Fruit fly (Drosophila melanogaster) whole organism, embryonic: ENCODE results near the gene Rbp.

Experiments used
- Bteb2 ChIP-seq: fragments of 200-800 bp; sonication (Bioruptor generic); optimal IDR thresholded peaks from 2 replicates; lab custom pipeline; 2016; ENCODE audit warnings: missing biosample characterization, missing genetic modification characterization
- CG10979 ChIP-seq: fragments of 200-800 bp; sonication (Bioruptor generic); optimal IDR thresholded peaks from 2 replicates; lab custom pipeline; 2018; ENCODE audit warnings: missing biosample characterization, mild to moderate bottlenecking, missing genetic modification characterization, moderate library complexity
- CG11723 ChIP-seq: fragments of 200-800 bp; sonication (Bioruptor generic); optimal IDR thresholded peaks from 2 replicates; lab custom pipeline; 2017; ENCODE audit warnings: missing biosample characterization, mild to moderate bottlenecking, missing genetic modification characterization
- CG12299 ChIP-seq: fragments of 200-800 bp; sonication (Bioruptor generic); optimal IDR thresholded peaks from 2 replicates; lab custom pipeline; 2018; ENCODE audit warnings: missing biosample characterization, mild to moderate bottlenecking, missing genetic modification characterization
- CG14441 ChIP-seq: fragments of 200-800 bp; sonication (Bioruptor generic); IDR thresholded peaks from 2 replicates; pipeline ENCODE4 v1.3.6; 2022; ENCODE audit warnings: missing biosample characterization, missing genetic modification characterization
- CG15073 ChIP-seq: fragments of 200-800 bp; sonication (Bioruptor generic); optimal IDR thresholded peaks from 2 replicates; lab custom pipeline; 2016; ENCODE audit warnings: missing biosample characterization, missing genetic modification characterization
- CG16863 ChIP-seq: fragments of 200-800 bp; sonication (Bioruptor generic); optimal IDR thresholded peaks from 3 replicates; lab custom pipeline; 2016; ENCODE audit warnings: missing biosample characterization, missing genetic modification characterization
- CG18764 ChIP-seq: fragments of 200-800 bp; sonication (Bioruptor generic); optimal IDR thresholded peaks from 3 replicates; lab custom pipeline; 2016; ENCODE audit warnings: missing biosample characterization, missing genetic modification characterization
- CG4404 ChIP-seq: fragments of 200-800 bp; sonication (Bioruptor generic); IDR thresholded peaks from 2 replicates; pipeline ENCODE4 v1.3.6; 2022; ENCODE audit warnings: missing biosample characterization, missing genetic modification characterization
- CG4617 ChIP-seq: fragments of 200-800 bp; sonication (Bioruptor generic); optimal IDR thresholded peaks from 3 replicates; lab custom pipeline; 2016; ENCODE audit warnings: missing biosample characterization, missing genetic modification characterization, borderline replicate concordance
- CG4730 ChIP-seq: fragments of 200-800 bp; sonication (Bioruptor generic); IDR thresholded peaks from 2 replicates; pipeline ENCODE4 v1.3.6; 2022; ENCODE audit warnings: missing biosample characterization, missing genetic modification characterization
- CG5180 ChIP-seq: fragments of 200-800 bp; sonication (Bioruptor generic); optimal IDR thresholded peaks from 3 replicates; lab custom pipeline; 2017; ENCODE audit warnings: missing biosample characterization, missing genetic modification characterization, mild to moderate bottlenecking, moderate library complexity, missing genetic modification reagents
- CG6791 ChIP-seq: fragments of 200-800 bp; sonication (Bioruptor generic); IDR thresholded peaks from 3 replicates; pipeline ENCODE4 v1.3.6; 2022; ENCODE audit warnings: missing biosample characterization, missing genetic modification characterization; ENCODE audit not compliant: partially characterized antibody
- CG7556 ChIP-seq: fragments of 200-800 bp; sonication (Bioruptor generic); optimal IDR thresholded peaks from 2 replicates; lab custom pipeline; 2017; ENCODE audit warnings: missing biosample characterization, mild to moderate bottlenecking, missing genetic modification characterization
- CG8089 ChIP-seq: fragments of 200-800 bp; sonication (Bioruptor generic); optimal IDR thresholded peaks from 3 replicates; lab custom pipeline; 2016; ENCODE audit warnings: missing biosample characterization, missing genetic modification characterization
- CG8359 ChIP-seq: fragments of 200-800 bp; sonication (Bioruptor generic); optimal IDR thresholded peaks from 2 replicates; lab custom pipeline; 2017; ENCODE audit warnings: missing biosample characterization, mild to moderate bottlenecking, missing genetic modification characterization, borderline replicate concordance
- CG9437 ChIP-seq: fragments of 200-800 bp; sonication (Bioruptor generic); optimal IDR thresholded peaks from 2 replicates; lab custom pipeline; 2018; ENCODE audit warnings: missing biosample characterization, mild to moderate bottlenecking, missing genetic modification characterization
- CkIIα-i1 ChIP-seq: fragments of 200-800 bp; sonication (Bioruptor generic); IDR thresholded peaks from 2 replicates; pipeline ENCODE4 v1.3.6; 2022; ENCODE audit warnings: missing biosample characterization, missing genetic modification characterization
- HLH3B ChIP-seq: fragments of 200-800 bp; sonication (Bioruptor generic); IDR thresholded peaks from 2 replicates; pipeline ENCODE4 v1.3.6; 2022; ENCODE audit warnings: missing biosample characterization, missing genetic modification characterization
- Hand ChIP-seq: fragments of 200-800 bp; sonication (Bioruptor generic); optimal IDR thresholded peaks from 2 replicates; lab custom pipeline; 2017; ENCODE audit warnings: mild to moderate bottlenecking, missing biosample characterization, missing genetic modification reagents, missing genetic modification characterization
- Lhr ChIP-seq: fragments of 200-800 bp; sonication (Bioruptor generic); optimal IDR thresholded peaks from 3 replicates; lab custom pipeline; 2017; ENCODE audit warnings: mild to moderate bottlenecking, missing biosample characterization, missing genetic modification reagents, missing genetic modification characterization
- PHDP ChIP-seq: fragments of 200-800 bp; sonication (Bioruptor generic); optimal IDR thresholded peaks from 3 replicates; lab custom pipeline; 2018; ENCODE audit warnings: missing biosample characterization, mild to moderate bottlenecking, missing genetic modification characterization, moderate library complexity
- Rx ChIP-seq: fragments of 200-800 bp; sonication (Bioruptor generic); IDR thresholded peaks from 2 replicates; pipeline ENCODE4 v1.3.6; 2022; ENCODE audit warnings: missing biosample characterization, missing genetic modification characterization
- Side ChIP-seq: fragments of 200-800 bp; sonication (Bioruptor generic); optimal IDR thresholded peaks from 2 replicates; lab custom pipeline; 2016; ENCODE audit warnings: missing biosample characterization, missing genetic modification characterization
- Ssrp ChIP-seq: fragments of 200-800 bp; sonication (Bioruptor generic); optimal IDR thresholded peaks from 2 replicates; lab custom pipeline; 2018; ENCODE audit warnings: missing biosample characterization, mild to moderate bottlenecking, missing genetic modification characterization, moderate library complexity
- TFAM ChIP-seq: fragments of 200-800 bp; sonication (Bioruptor generic); optimal IDR thresholded peaks from 2 replicates; lab custom pipeline; 2017; ENCODE audit warnings: missing biosample characterization, missing genetic modification characterization, inconsistent platforms
- bab2 ChIP-seq: fragments of 200-800 bp; sonication (Bioruptor generic); optimal IDR thresholded peaks from 2 replicates; lab custom pipeline; 2016; ENCODE audit warnings: missing biosample characterization, missing genetic modification characterization
- br ChIP-seq: fragments of >200 bp; optimal IDR thresholded peaks from 2 replicates; lab custom pipeline; 2017
- chn ChIP-seq: fragments of 200-800 bp; sonication (Bioruptor generic); optimal IDR thresholded peaks from 2 replicates; lab custom pipeline; 2016; ENCODE audit warnings: missing biosample characterization, missing genetic modification characterization
- exex ChIP-seq: fragments of 200-800 bp; sonication (Bioruptor generic); optimal IDR thresholded peaks from 4 replicates; lab custom pipeline; 2018; ENCODE audit warnings: missing biosample characterization, mild to moderate bottlenecking, missing genetic modification characterization, moderate library complexity
- fd102C ChIP-seq: fragments of 200-800 bp; sonication (Bioruptor generic); optimal IDR thresholded peaks from 2 replicates; lab custom pipeline; 2018; ENCODE audit warnings: missing biosample characterization, mild to moderate bottlenecking, missing genetic modification characterization, moderate library complexity
- gsb ChIP-seq: fragments of 200-800 bp; sonication (Bioruptor generic); IDR thresholded peaks from 2 replicates; pipeline ENCODE4 v1.3.6; 2022; ENCODE audit warnings: missing biosample characterization, missing genetic modification characterization
- gt ChIP-seq: fragments of 200-800 bp; sonication (Bioruptor generic); IDR thresholded peaks from 2 replicates; pipeline ENCODE4 v1.3.6; 2022; ENCODE audit warnings: missing biosample characterization, missing genetic modification characterization
- hth ChIP-seq: fragments of >200 bp; optimal IDR thresholded peaks from 2 replicates; lab custom pipeline; 2017; ENCODE audit warnings: inconsistent platforms
- inv ChIP-seq: fragments of 200-800 bp; sonication (Bioruptor generic); IDR thresholded peaks from 2 replicates; pipeline ENCODE4 v1.3.6; 2022; ENCODE audit warnings: missing biosample characterization, missing genetic modification characterization; ENCODE audit not compliant: partially characterized antibody
- knrl ChIP-seq: fragments of 200-800 bp; sonication (Bioruptor generic); IDR thresholded peaks from 3 replicates; pipeline ENCODE4 v1.3.6; 2022; ENCODE audit warnings: missing biosample characterization, missing genetic modification characterization; ENCODE audit not compliant: partially characterized antibody
- lbe ChIP-seq: fragments of 200-800 bp; sonication (Bioruptor generic); optimal IDR thresholded peaks from 2 replicates; lab custom pipeline; 2016; ENCODE audit warnings: missing biosample characterization, mild to moderate bottlenecking, missing genetic modification characterization
- lola ChIP-seq, 3 experiments: fragments of >200 bp in 2 of 3; fragments of 200-800 bp in 1 of 3; sonication (Bioruptor generic) in 1 of 3; optimal IDR thresholded peaks; 2 replicates each; lab custom pipeline; 2017 to 2019; ENCODE audit warnings: missing biosample characterization in 3 of 3, missing genetic modification characterization in 3 of 3, mild to moderate bottlenecking in 1 of 3, moderate library complexity in 1 of 3
- lov ChIP-seq, 2 experiments: fragments of 200-800 bp in 1 of 2; fragments of >200 bp in 1 of 2; sonication (Bioruptor generic) in 1 of 2; IDR thresholded peaks in 1 of 2; optimal IDR thresholded peaks in 1 of 2; 2 replicates in 1 of 2; 3 replicates in 1 of 2; pipeline versions ENCODE4 v1.3.6 to Lab custom; 2017 to 2022; ENCODE audit warnings: missing biosample characterization in 1 of 2, missing genetic modification characterization in 1 of 2
- nerfin-1 ChIP-seq: fragments of 200-800 bp; sonication (Bioruptor generic); optimal IDR thresholded peaks from 3 replicates; lab custom pipeline; 2019; ENCODE audit warnings: missing biosample characterization, mild to moderate bottlenecking, missing genetic modification characterization, moderate library complexity
- nerfin-2 ChIP-seq: fragments of 200-800 bp; sonication (Bioruptor generic); IDR thresholded peaks from 2 replicates; pipeline ENCODE4 v1.3.6; 2022; ENCODE audit warnings: missing biosample characterization, missing genetic modification characterization; ENCODE audit not compliant: partially characterized antibody
- pb ChIP-seq: fragments of 200-800 bp; sonication (Bioruptor generic); optimal IDR thresholded peaks from 3 replicates; lab custom pipeline; 2016; ENCODE audit warnings: missing biosample characterization, missing genetic modification characterization
- ranshi ChIP-seq: fragments of 200-800 bp; sonication (Bioruptor generic); IDR thresholded peaks from 2 replicates; pipeline ENCODE4 v1.3.6; 2022; ENCODE audit warnings: missing biosample characterization, missing genetic modification characterization
- repo ChIP-seq: fragments of 200-800 bp; sonication (Bioruptor generic); optimal IDR thresholded peaks from 2 replicates; lab custom pipeline; 2016; ENCODE audit warnings: missing biosample characterization, missing genetic modification characterization
- row ChIP-seq: fragments of 200-800 bp; sonication (Bioruptor generic); IDR thresholded peaks from 3 replicates; pipeline ENCODE4 v1.3.6; 2022; ENCODE audit warnings: missing biosample characterization, missing genetic modification characterization
- shn ChIP-seq: fragments of 200-800 bp; sonication (Bioruptor generic); optimal IDR thresholded peaks from 3 replicates; lab custom pipeline; 2016; ENCODE audit warnings: missing biosample characterization, missing genetic modification characterization
- sim ChIP-seq: fragments of 200-800 bp; sonication (Bioruptor generic); IDR thresholded peaks from 2 replicates; pipeline ENCODE4 v1.3.6; 2022; ENCODE audit warnings: missing biosample characterization, missing genetic modification characterization
- sug ChIP-seq: fragments of 200-800 bp; optimal IDR thresholded peaks from 2 replicates; lab custom pipeline; 2019; ENCODE audit warnings: missing biosample characterization, mild to moderate bottlenecking, missing genetic modification characterization, moderate library complexity
- toy ChIP-seq: fragments of 200-800 bp; sonication (Bioruptor generic); IDR thresholded peaks from 2 replicates; pipeline ENCODE4 v1.3.6; 2022; ENCODE audit warnings: missing biosample characterization, missing genetic modification characterization
- tx ChIP-seq: fragments of 200-800 bp; sonication (Bioruptor generic); optimal IDR thresholded peaks from 2 replicates; lab custom pipeline; 2016; ENCODE audit warnings: missing biosample characterization, missing genetic modification characterization

The Rbp gene

dm6 chr3R:15371833-15372232 is 2.6 kb upstream of the Rbp start, which contains the start of the genes Ccm3 and CG6136 (continued):
- TF ChIP-seq HLH3B (GFP tag; lab: Robert Waterston, UW) (0 out of 2 replicates have a peak, but pooled peaks have one; percentile 26), Bteb2 (GFP tag; lab: Kevin White, UChicago) (peak; percentile 42), sim (GFP tag; lab: Robert Waterston, UW) (no peak), tx (GFP tag; lab: Kevin White, UChicago) (peak; percentile 50), lbe (peak; percentile 59), CG4404 (peak; percentile 25; the same call in 1 of the 2 replicates), CG8089 (GFP tag; lab: Kevin White, UChicago) (no peak), toy (GFP tag; lab: Robert Waterston, UW) (no peak), CG16863 (GFP tag; lab: Kevin White, UChicago) (no peak), shn (peak; percentile 12), row (GFP tag; lab: Robert Waterston, UW) (peak; percentile 17; the same call in 1 of the 3 replicates), lola (GFP tag; optimal IDR thresholded peaks at IDR 0.05; lab: Kevin White, UChicago) (no peak), pb (GFP tag; lab: Kevin White, UChicago) (peak; percentile 23), CkIIα-i1 (no peak), CG6791 (peak; percentile 93), CG14441 (GFP tag; lab: Robert Waterston, UW) (no peak), nerfin-1 (tag; lab: Kevin White, UChicago) (peak; percentile 4), CG4730 (GFP tag; lab: Robert Waterston, UW) (no peak), hth (lab: Kevin White, UChicago) (no peak), bab2 (GFP tag; lab: Kevin White, UChicago) (peak; percentile 34), inv (peak; percentile 81), Rx (no peak), TFAM (GFP tag; lab: Kevin White, UChicago) (no peak), CG11723 (GFP tag; lab: Kevin White, UChicago) (no peak), gt (no peak), sug (peak; percentile 58), CG8359 (GFP tag; lab: Kevin White, UChicago) (no peak), gsb (GFP tag; lab: Robert Waterston, UW) (0 out of 2 replicates have a peak, but pooled peaks have one; percentile 30), br (lab: Kevin White, UChicago) (no peak), knrl (GFP tag; lab: Robert Waterston, UW) (peak; percentile 89), CG12299 (tag; lab: Kevin White, UChicago) (no peak), chn (GFP tag; lab: Kevin White, UChicago) (peak; percentile 17), PHDP (peak; percentile 28), Lhr (GFP tag; lab: Kevin White, UChicago) (no peak), repo (peak; percentile 39), CG18764 (peak; percentile 10), CG4617 (GFP tag; lab: Kevin White, UChicago) (peak; percentile 88), CG5180 (GFP tag; lab: Kevin White, UChicago) (no peak), CG7556 (no peak), CG15073 (no peak), Hand (GFP tag; lab: Kevin White, UChicago) (no peak), CG9437 (peak; percentile 40), fd102C (GFP tag; lab: Kevin White, UChicago) (no peak), lov (optimal IDR thresholded peaks at IDR 0.05; lab: Kevin White, UChicago) (no peak), lov (GFP tag; IDR thresholded peaks at IDR 0.05; lab: Robert Waterston, UW) (0 out of 3 replicates have a peak, but pooled peaks have one; percentile 41), Ssrp (tag; lab: Kevin White, UChicago) (no peak), nerfin-2 (GFP tag; lab: Robert Waterston, UW) (peak; percentile 88), exex (tag; lab: Kevin White, UChicago) (peak; percentile 43), Side (peak; percentile 59), CG10979 (tag; lab: Kevin White, UChicago) (peak; percentile 36), ranshi (GFP tag; lab: Robert Waterston, UW) (peak; percentile 11; the same call in 1 of the 2 replicates)
